ENCODE assay signal across 1 fruit fly cellular context in the genomic region with DNA sequence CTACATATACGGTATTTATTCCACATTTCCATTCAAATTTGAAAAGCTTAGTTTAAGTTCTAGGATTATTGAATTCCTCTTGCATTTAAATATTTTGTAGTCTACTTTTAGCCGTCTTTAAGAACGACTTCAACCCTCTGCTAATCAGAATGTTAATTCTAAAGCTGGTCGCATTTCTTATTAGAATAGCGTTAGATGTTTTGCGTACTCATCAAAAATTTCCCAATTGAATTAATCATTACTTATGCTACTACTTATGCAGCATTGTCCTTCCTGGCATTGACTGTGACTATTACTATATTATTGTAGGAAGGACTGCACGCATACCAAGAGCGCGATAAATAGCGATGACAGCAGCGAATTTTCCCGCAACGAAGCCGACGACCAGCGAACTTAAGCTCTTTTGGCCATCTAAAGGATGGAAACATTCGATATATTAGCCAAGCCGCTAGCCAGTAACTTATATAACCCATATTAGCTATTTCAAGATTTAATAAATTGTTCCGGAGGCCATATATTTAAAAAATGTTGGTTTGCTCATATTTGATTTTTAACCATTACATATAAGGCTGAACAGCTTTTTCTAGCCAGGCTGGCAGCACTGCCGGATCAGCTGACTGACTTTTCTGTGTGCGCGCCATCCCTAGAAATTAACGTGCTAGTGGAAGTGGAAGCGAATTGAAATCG.
TF ChIP-seq lines count a peak whose summit lies in the region.

Gene CG8128, plus strand, starts transcription at position 641 of the 687 bp plus-strand sequence.

TF ChIP-seq in whole organism, embryonic, 481 proteins besides CTCF, POLR2A, EP300 and RAD21 (continued from another document and continues in another):
- TF ChIP-seq hth (optimal IDR thresholded peaks at IDR 0.05; lab: Kevin White, UChicago) = no peak
- TF ChIP-seq Blimp-1 (GFP tag; optimal IDR thresholded peaks at IDR 0.05; lab: Kevin White, UChicago) = no peak
- TF ChIP-seq Fer2 (tag; optimal IDR thresholded peaks at IDR 0.05; lab: Kevin White, UChicago) = no peak
- TF ChIP-seq org-1 (GFP tag; optimal IDR thresholded peaks at IDR 0.05; lab: Kevin White, UChicago) = no peak
- peak; percentile 2 for TF ChIP-seq CG12391 (tag; optimal IDR thresholded peaks at IDR 0.05; lab: Kevin White, UChicago)
- 0 out of 3 replicates have a peak, but pooled peaks have one; percentile 39 for TF ChIP-seq Opbp (GFP tag; IDR thresholded peaks at IDR 0.05; lab: Robert Waterston, UW; ENCODE audit: partially characterized antibody)
- no peak for TF ChIP-seq CG5953 (GFP tag; IDR thresholded peaks at IDR 0.05; lab: Robert Waterston, UW)
- TF ChIP-seq CG3726 (GFP tag; IDR thresholded peaks at IDR 0.05; lab: Robert Waterston, UW) = no peak
- TF ChIP-seq crol (GFP tag; IDR thresholded peaks at IDR 0.05; lab: Robert Waterston, UW) = no peak
- TF ChIP-seq jigr1 (GFP tag; IDR thresholded peaks at IDR 0.05; lab: Robert Waterston, UW) = no peak
- no peak for TF ChIP-seq danr (GFP tag; IDR thresholded peaks at IDR 0.05; lab: Robert Waterston, UW)
- TF ChIP-seq knrl (GFP tag; IDR thresholded peaks at IDR 0.05; lab: Robert Waterston, UW; ENCODE audit: partially characterized antibody) = no peak
- no peak for TF ChIP-seq Sox100B (GFP tag; optimal IDR thresholded peaks at IDR 0.05; lab: Kevin White, UChicago)
- no peak for TF ChIP-seq Chrac-16 (GFP tag; optimal IDR thresholded peaks at IDR 0.05; lab: Kevin White, UChicago)
- no peak for TF ChIP-seq gfzf (GFP tag; optimal IDR thresholded peaks at IDR 0.05; lab: Kevin White, UChicago)
- TF ChIP-seq oc (tag; optimal IDR thresholded peaks at IDR 0.05; lab: Kevin White, UChicago) = no peak
- TF ChIP-seq sna (GFP tag; IDR thresholded peaks at IDR 0.05; lab: Robert Waterston, UW; ENCODE audit: partially characterized antibody) = no peak
- no peak for TF ChIP-seq dmrt99B (tag; optimal IDR thresholded peaks at IDR 0.05; lab: Kevin White, UChicago)
- no peak for TF ChIP-seq CG1529 (GFP tag; optimal IDR thresholded peaks at IDR 0.05; lab: Kevin White, UChicago)
- peak; percentile 21; the same call in 1 of the 2 replicates for TF ChIP-seq CG32532 (GFP tag; IDR thresholded peaks at IDR 0.05; lab: Robert Waterston, UW)
- no peak for TF ChIP-seq sug (tag; optimal IDR thresholded peaks at IDR 0.05; lab: Kevin White, UChicago)
- no peak for TF ChIP-seq Asciz (GFP tag; optimal IDR thresholded peaks at IDR 0.05; lab: Kevin White, UChicago)
- TF ChIP-seq CG1602 (GFP tag; optimal IDR thresholded peaks at IDR 0.05; lab: Kevin White, UChicago) = no peak
- TF ChIP-seq Hr39 (optimal IDR thresholded peaks at IDR 0.05; lab: Kevin White, UChicago) = no peak
- TF ChIP-seq hb (GFP tag; IDR thresholded peaks at IDR 0.05; lab: Robert Waterston, UW; ENCODE audit: partially characterized antibody) = no peak
- TF ChIP-seq NC2α (GFP tag; optimal IDR thresholded peaks at IDR 0.05; lab: Kevin White, UChicago) = no peak
- TF ChIP-seq Dad (GFP tag; optimal IDR thresholded peaks at IDR 0.05; lab: Kevin White, UChicago) = no peak
- no peak for TF ChIP-seq CG12236 (GFP tag; optimal IDR thresholded peaks at IDR 0.05; lab: Kevin White, UChicago)
- TF ChIP-seq Dref (GFP tag; IDR thresholded peaks at IDR 0.05; lab: Robert Waterston, UW) = peak; percentile 36; the same call in 1 of the 2 replicates
- TF ChIP-seq CG8765 (GFP tag; IDR thresholded peaks at IDR 0.05; lab: Robert Waterston, UW) = no peak
- peak; percentile 4 for TF ChIP-seq ewg (GFP tag; optimal IDR thresholded peaks at IDR 0.05; lab: Kevin White, UChicago)
- no peak for TF ChIP-seq inv (GFP tag; IDR thresholded peaks at IDR 0.05; lab: Robert Waterston, UW; ENCODE audit: partially characterized antibody)
- peak; percentile 15; the same call in 1 of the 2 replicates for TF ChIP-seq esg (GFP tag; conservative IDR thresholded peaks at IDR 0.05; lab: Robert Waterston, UW)
- TF ChIP-seq NK7.1 (GFP tag; optimal IDR thresholded peaks at IDR 0.05; lab: Kevin White, UChicago) = no peak
- TF ChIP-seq CG8290 (GFP tag; optimal IDR thresholded peaks at IDR 0.05; lab: Kevin White, UChicago) = no peak
- TF ChIP-seq CG8290 (tag; optimal IDR thresholded peaks at IDR 0.05; lab: Kevin White, UChicago) = peak in 1 of 2 experiments; percentile 56
- TF ChIP-seq bab2 (GFP tag; optimal IDR thresholded peaks at IDR 0.05; lab: Kevin White, UChicago) = peak; percentile 9
- no peak for TF ChIP-seq ase (GFP tag; IDR thresholded peaks at IDR 0.05; lab: Robert Waterston, UW)
- TF ChIP-seq CG8944 (GFP tag; optimal IDR thresholded peaks at IDR 0.05; lab: Kevin White, UChicago) = no peak
- peak; percentile 26 to 88 for TF ChIP-seq tll (GFP tag; optimal IDR thresholded peaks at IDR 0.05; lab: Kevin White, UChicago)
- peak; percentile 46 for TF ChIP-seq Sry-δ (GFP tag; optimal IDR thresholded peaks at IDR 0.05; lab: Kevin White, UChicago)
- TF ChIP-seq CG4328 (GFP tag; optimal IDR thresholded peaks at IDR 0.05; lab: Kevin White, UChicago) = no peak
- peak; percentile 33 for TF ChIP-seq CG17186 (GFP tag; optimal IDR thresholded peaks at IDR 0.05; lab: Kevin White, UChicago)
- no peak for TF ChIP-seq prd (optimal IDR thresholded peaks at IDR 0.05; lab: Kevin White, UChicago)
- 0 out of 3 replicates have a peak, but pooled peaks have one; percentile 32 for TF ChIP-seq prd (GFP tag; IDR thresholded peaks at IDR 0.05; lab: Robert Waterston, UW)
- TF ChIP-seq CG2712 (tag; optimal IDR thresholded peaks at IDR 0.05; lab: Kevin White, UChicago) = peak; percentile 14
- no peak for TF ChIP-seq CG5245 (GFP tag; optimal IDR thresholded peaks at IDR 0.05; lab: Kevin White, UChicago)
- peak; percentile 12 for TF ChIP-seq Ets97D (GFP tag; optimal IDR thresholded peaks at IDR 0.05; lab: Kevin White, UChicago)
- TF ChIP-seq zfh2 (GFP tag; optimal IDR thresholded peaks at IDR 0.05; lab: Kevin White, UChicago) = no peak
- TF ChIP-seq CG17802 (tag; optimal IDR thresholded peaks at IDR 0.05; lab: Kevin White, UChicago) = no peak
- TF ChIP-seq Xbp1 (GFP tag; optimal IDR thresholded peaks at IDR 0.05; lab: Kevin White, UChicago) = no peak
- no peak for TF ChIP-seq CG6689 (GFP tag; IDR thresholded peaks at IDR 0.05; lab: Robert Waterston, UW)
- peak; percentile 3 for TF ChIP-seq HLH54F (GFP tag; optimal IDR thresholded peaks at IDR 0.05; lab: Kevin White, UChicago)
- TF ChIP-seq Kr (GFP tag; optimal IDR thresholded peaks at IDR 0.05; lab: Kevin White, UChicago) = no peak
- TF ChIP-seq unpg (GFP tag; optimal IDR thresholded peaks at IDR 0.05; lab: Kevin White, UChicago) = no peak
- TF ChIP-seq CG1647 (GFP tag; optimal IDR thresholded peaks at IDR 0.05; lab: Kevin White, UChicago) = peak; percentile 6
- TF ChIP-seq gcm2 (GFP tag; optimal IDR thresholded peaks at IDR 0.05; lab: Kevin White, UChicago) = no peak
- TF ChIP-seq zf30C (GFP tag; optimal IDR thresholded peaks at IDR 0.05; lab: Kevin White, UChicago) = no peak
- TF ChIP-seq Sin3A (optimal IDR thresholded peaks at IDR 0.05; lab: Kevin White, UChicago) = peak; percentile 42
- TF ChIP-seq Hsf (GFP tag; optimal IDR thresholded peaks at IDR 0.05; lab: Kevin White, UChicago) = peak; percentile 3
- TF ChIP-seq mam (GFP tag; optimal IDR thresholded peaks at IDR 0.05; lab: Kevin White, UChicago) = peak; percentile 13
- TF ChIP-seq CG11247 (GFP tag; IDR thresholded peaks at IDR 0.05; lab: Robert Waterston, UW) = no peak
- no peak for TF ChIP-seq sd (tag; optimal IDR thresholded peaks at IDR 0.05; lab: Kevin White, UChicago)
- TF ChIP-seq cad (GFP tag; optimal IDR thresholded peaks at IDR 0.05; lab: Kevin White, UChicago) = no peak
- TF ChIP-seq en (GFP tag; optimal IDR thresholded peaks at IDR 0.05; lab: Kevin White, UChicago) = no peak
- TF ChIP-seq CG17385 (GFP tag; optimal IDR thresholded peaks at IDR 0.05; lab: Kevin White, UChicago) = no peak
- no peak for TF ChIP-seq Awh (GFP tag; IDR thresholded peaks at IDR 0.05; lab: Robert Waterston, UW)
- peak; percentile 94 for TF ChIP-seq Sry-β (GFP tag; optimal IDR thresholded peaks at IDR 0.05; lab: Kevin White, UChicago)
- peak; percentile 2 for TF ChIP-seq CG11504 (tag; optimal IDR thresholded peaks at IDR 0.05; lab: Kevin White, UChicago)
- no peak for TF ChIP-seq CG2129 (GFP tag; IDR thresholded peaks at IDR 0.05; lab: Robert Waterston, UW; ENCODE audit: partially characterized antibody)
- TF ChIP-seq sisA (GFP tag; IDR thresholded peaks at IDR 0.05; lab: Robert Waterston, UW) = 0 out of 2 replicates have a peak, but pooled peaks have one; percentile 9
- TF ChIP-seq chinmo (GFP tag; IDR thresholded peaks at IDR 0.05; lab: Robert Waterston, UW; ENCODE audit: partially characterized antibody) = no peak
- TF ChIP-seq ERR (GFP tag; optimal IDR thresholded peaks at IDR 0.05; lab: Kevin White, UChicago) = no peak
- TF ChIP-seq CG6254 (GFP tag; optimal IDR thresholded peaks at IDR 0.05; lab: Kevin White, UChicago) = no peak
- peak; percentile 28 for TF ChIP-seq CG13424 (tag; optimal IDR thresholded peaks at IDR 0.05; lab: Kevin White, UChicago)
- TF ChIP-seq CG9609 (GFP tag; optimal IDR thresholded peaks at IDR 0.05; lab: Kevin White, UChicago) = no peak
- no peak for TF ChIP-seq CG12155 (GFP tag; optimal IDR thresholded peaks at IDR 0.05; lab: Kevin White, UChicago)
- TF ChIP-seq lmd (GFP tag; IDR thresholded peaks at IDR 0.05; lab: Robert Waterston, UW) = no peak; the same call in 1 of the 2 replicates
- TF ChIP-seq HLH3B (GFP tag; IDR thresholded peaks at IDR 0.05; lab: Robert Waterston, UW) = no peak
- peak; percentile 79 for TF ChIP-seq sens (GFP tag; lab: Kevin White, UChicago)
- no peak for TF ChIP-seq E2f1 (GFP tag; IDR thresholded peaks at IDR 0.05; lab: Robert Waterston, UW)
- TF ChIP-seq amos (GFP tag; IDR thresholded peaks at IDR 0.05; lab: Robert Waterston, UW; ENCODE audit: partially characterized antibody) = no peak; the same call in 1 of the 2 replicates
- no peak for TF ChIP-seq Dek (tag; optimal IDR thresholded peaks at IDR 0.05; lab: Kevin White, UChicago)
- TF ChIP-seq CG7839 (tag; optimal IDR thresholded peaks at IDR 0.05; lab: Kevin White, UChicago) = peak; percentile 16
- TF ChIP-seq pzg (GFP tag; optimal IDR thresholded peaks at IDR 0.05; lab: Kevin White, UChicago) = peak; percentile 45
- TF ChIP-seq CG18619 (GFP tag; optimal IDR thresholded peaks at IDR 0.05; lab: Kevin White, UChicago) = no peak
- TF ChIP-seq CG15479 (GFP tag; optimal IDR thresholded peaks at IDR 0.05; lab: Kevin White, UChicago) = peak; percentile 54
- TF ChIP-seq stc (GFP tag; IDR thresholded peaks at IDR 0.05; lab: Robert Waterston, UW) = no peak
- TF ChIP-seq BEAF-32 (GFP tag; optimal IDR thresholded peaks at IDR 0.05; lab: Kevin White, UChicago) = peak; percentile 50
- TF ChIP-seq phol (tag; optimal IDR thresholded peaks at IDR 0.05; lab: Kevin White, UChicago) = peak; percentile 15
- no peak for TF ChIP-seq ato (GFP tag; IDR thresholded peaks at IDR 0.05; lab: Robert Waterston, UW; ENCODE audit: partially characterized antibody)
- no peak for TF ChIP-seq CG12769 (tag; optimal IDR thresholded peaks at IDR 0.05; lab: Kevin White, UChicago)
- no peak for TF ChIP-seq ken (GFP tag; IDR thresholded peaks at IDR 0.05; lab: Robert Waterston, UW)
- no peak for TF ChIP-seq eve (GFP tag; optimal IDR thresholded peaks at IDR 0.05; lab: Kevin White, UChicago)
- peak; percentile 18; the same call in 1 of the 2 replicates for TF ChIP-seq CG9932 (GFP tag; IDR thresholded peaks at IDR 0.05; lab: Robert Waterston, UW)
- no peak for TF ChIP-seq CG7556 (GFP tag; optimal IDR thresholded peaks at IDR 0.05; lab: Kevin White, UChicago)
- peak; percentile 20 for TF ChIP-seq CoRest (tag; optimal IDR thresholded peaks at IDR 0.05; lab: Kevin White, UChicago)
- TF ChIP-seq Ptx1 (GFP tag; IDR thresholded peaks at IDR 0.05; lab: Robert Waterston, UW) = 0 out of 2 replicates have a peak, but pooled peaks have one; percentile 18
- peak; percentile 87 for TF ChIP-seq Med (GFP tag; lab: Kevin White, UChicago)
- no peak for TF ChIP-seq Hr3 (GFP tag; optimal IDR thresholded peaks at IDR 0.05; lab: Kevin White, UChicago)
- no peak for TF ChIP-seq CG9797 (GFP tag; optimal IDR thresholded peaks at IDR 0.05; lab: Kevin White, UChicago)
- no peak for TF ChIP-seq kni (GFP tag; optimal IDR thresholded peaks at IDR 0.05; lab: Kevin White, UChicago)
- TF ChIP-seq Ets65A (GFP tag; lab: Kevin White, UChicago) = peak; percentile 56
- no peak for TF ChIP-seq C15 (GFP tag; IDR thresholded peaks at IDR 0.05; lab: Robert Waterston, UW)
- TF ChIP-seq Pdp1 (GFP tag; optimal IDR thresholded peaks at IDR 0.05; lab: Kevin White, UChicago) = peak in 1 of 2 experiments; percentile 7
- TF ChIP-seq CG10267 (tag; optimal IDR thresholded peaks at IDR 0.05; lab: Kevin White, UChicago) = no peak
- no peak for TF ChIP-seq sens-2 (GFP tag; IDR thresholded peaks at IDR 0.05; lab: Robert Waterston, UW)
- TF ChIP-seq zen2 (GFP tag; IDR thresholded peaks at IDR 0.05; lab: Robert Waterston, UW; ENCODE audit: partially characterized antibody) = no peak
- TF ChIP-seq CG7987 (GFP tag; optimal IDR thresholded peaks at IDR 0.05; lab: Kevin White, UChicago) = no peak
- no peak for TF ChIP-seq Ssrp (tag; optimal IDR thresholded peaks at IDR 0.05; lab: Kevin White, UChicago)
- TF ChIP-seq CG14710 (tag; optimal IDR thresholded peaks at IDR 0.05; lab: Kevin White, UChicago) = peak; percentile 24
- no peak for TF ChIP-seq CG14050 (GFP tag; IDR thresholded peaks at IDR 0.05; lab: Robert Waterston, UW)
- peak; percentile 11 for TF ChIP-seq CG15601 (tag; optimal IDR thresholded peaks at IDR 0.05; lab: Kevin White, UChicago)
- TF ChIP-seq CG3847 (GFP tag; IDR thresholded peaks at IDR 0.05; lab: Robert Waterston, UW) = no peak
- no peak for TF ChIP-seq Antp (GFP tag; optimal IDR thresholded peaks at IDR 0.05; lab: Kevin White, UChicago)
- no peak for TF ChIP-seq gsb-n (tag; optimal IDR thresholded peaks at IDR 0.05; lab: Kevin White, UChicago)
- no peak for TF ChIP-seq CG4360 (GFP tag; IDR thresholded peaks at IDR 0.05; lab: Robert Waterston, UW)
- no peak for TF ChIP-seq dmrt11E (tag; optimal IDR thresholded peaks at IDR 0.05; lab: Kevin White, UChicago)
- TF ChIP-seq CG1024 (GFP tag; IDR thresholded peaks at IDR 0.05; lab: Robert Waterston, UW) = no peak
- TF ChIP-seq nmo (GFP tag; optimal IDR thresholded peaks at IDR 0.05; lab: Kevin White, UChicago) = peak; percentile 30
- TF ChIP-seq ttk (GFP tag; IDR thresholded peaks at IDR 0.05; lab: Robert Waterston, UW) = no peak
- TF ChIP-seq crp (GFP tag; optimal IDR thresholded peaks at IDR 0.05; lab: Kevin White, UChicago) = peak; percentile 63 to 93
- TF ChIP-seq cas (GFP tag; IDR thresholded peaks at IDR 0.05; lab: Robert Waterston, UW) = no peak
- no peak for TF ChIP-seq Side (GFP tag; optimal IDR thresholded peaks at IDR 0.05; lab: Kevin White, UChicago)
- TF ChIP-seq Lhr (GFP tag; optimal IDR thresholded peaks at IDR 0.05; lab: Kevin White, UChicago) = no peak
